Worm (Caenorhabditis elegans) whole organism, L2 larva: ENCODE measurements around the gene R04A9.3.

Experiments
- F13H6.1 ChIP-seq: sonication (generic microtip); optimal IDR thresholded peaks from 2 replicates; lab custom pipeline; 2016; ENCODE audit warnings: missing genetic modification characterization, missing compliant biosample characterization
- R02D3.7 ChIP-seq: fragments of 150-350 bp; optimal IDR thresholded peaks from 2 replicates; lab custom pipeline; 2014; ENCODE audit warnings: missing biosample characterization, missing genetic modification characterization
- ZK546.5 ChIP-seq: sonication (generic microtip); optimal IDR thresholded peaks from 2 replicates; lab custom pipeline; 2017; ENCODE audit warnings: missing biosample characterization, missing genetic modification characterization
- aly-2 ChIP-seq: fragments of 150-350 bp; optimal IDR thresholded peaks from 2 replicates; lab custom pipeline; 2014; ENCODE audit warnings: missing biosample characterization, missing genetic modification characterization
- blmp-1 ChIP-seq: sonication (generic microtip); optimal IDR thresholded peaks from 2 replicates; lab custom pipeline; 2017; ENCODE audit warnings: missing genetic modification characterization, mild to moderate bottlenecking, missing compliant biosample characterization, antibody characterized with exemption, moderate library complexity; ENCODE audit not compliant: insufficient read depth
- ceh-16 ChIP-seq: fragments of 150-350 bp; optimal IDR thresholded peaks from 2 replicates; lab custom pipeline; 2014; ENCODE audit warnings: missing biosample characterization, missing genetic modification characterization
- crh-2 ChIP-seq: sonication (generic microtip); optimal IDR thresholded peaks from 2 replicates; lab custom pipeline; 2017; ENCODE audit warnings: missing biosample characterization, missing genetic modification characterization
- dmd-4 ChIP-seq: sonication (generic microtip); optimal IDR thresholded peaks from 2 replicates; lab custom pipeline; 2017; ENCODE audit warnings: missing biosample characterization, missing genetic modification characterization
- fos-1 ChIP-seq: fragments of 150-350 bp; optimal IDR thresholded peaks from 2 replicates; lab custom pipeline; 2014; ENCODE audit warnings: missing biosample characterization, missing genetic modification characterization
- gmeb-1 ChIP-seq: fragments of 150-350 bp; optimal IDR thresholded peaks from 2 replicates; lab custom pipeline; 2014; ENCODE audit warnings: missing biosample characterization, missing genetic modification characterization
- lin-11 ChIP-seq: fragments of 150-350 bp; sonication (generic microtip); optimal IDR thresholded peaks from 2 replicates; lab custom pipeline; 2014; ENCODE audit warnings: missing biosample characterization, missing genetic modification characterization, inconsistent platforms, mixed read lengths
- lin-39 ChIP-seq: fragments of 150-350 bp; optimal IDR thresholded peaks from 2 replicates; lab custom pipeline; 2014; ENCODE audit warnings: missing biosample characterization, missing genetic modification reagents, missing genetic modification characterization
- lsy-2 ChIP-seq, 2 experiments: fragments of 150-350 bp in 1 of 2; sonication (generic microtip) in 1 of 2; optimal IDR thresholded peaks; 2 replicates each; lab custom pipeline; 2014 to 2017; ENCODE audit warnings: missing biosample characterization in 2 of 2, missing genetic modification characterization in 2 of 2
- mab-5 ChIP-seq: fragments of 150-350 bp; optimal IDR thresholded peaks from 2 replicates; lab custom pipeline; 2014; ENCODE audit warnings: missing biosample characterization, missing genetic modification characterization
- mdl-1 ChIP-seq, 2 experiments: fragments of 150-350 bp in 1 of 2; sonication (generic microtip) in 1 of 2; optimal IDR thresholded peaks; 2 replicates each; lab custom pipeline; 2017; ENCODE audit warnings: missing biosample characterization in 2 of 2, missing genetic modification characterization in 2 of 2
- nhr-12 ChIP-seq: fragments of 150-350 bp; optimal IDR thresholded peaks from 2 replicates; lab custom pipeline; 2014; ENCODE audit warnings: missing biosample characterization, missing genetic modification characterization
- nhr-23 ChIP-seq: fragments of 150-350 bp; optimal IDR thresholded peaks from 2 replicates; lab custom pipeline; 2014; ENCODE audit warnings: missing biosample characterization, missing genetic modification reagents, missing genetic modification characterization
- nhr-237 ChIP-seq: fragments of 150-350 bp; optimal IDR thresholded peaks from 2 replicates; lab custom pipeline; 2014; ENCODE audit warnings: missing biosample characterization, missing genetic modification characterization
- nhr-6 ChIP-seq: fragments of 150-350 bp; optimal IDR thresholded peaks from 2 replicates; lab custom pipeline; 2014; ENCODE audit warnings: missing biosample characterization, missing genetic modification characterization
- peb-1 ChIP-seq: fragments of 150-350 bp; optimal IDR thresholded peaks from 2 replicates; lab custom pipeline; 2014; ENCODE audit warnings: missing biosample characterization, missing genetic modification characterization
- sem-4 ChIP-seq: fragments of 150-350 bp; optimal IDR thresholded peaks from 2 replicates; lab custom pipeline; 2014; ENCODE audit warnings: missing biosample characterization, missing genetic modification reagents, missing genetic modification characterization
- sma-3 ChIP-seq: sonication (generic microtip); optimal IDR thresholded peaks from 2 replicates; lab custom pipeline; 2016; ENCODE audit warnings: missing genetic modification reagents, missing genetic modification characterization, missing compliant biosample characterization
- sma-9 ChIP-seq, 2 experiments: fragments of 150-350 bp in 1 of 2; sonication (generic microtip) in 1 of 2; optimal IDR thresholded peaks; 2 replicates each; lab custom pipeline; 2014 to 2016; ENCODE audit warnings: missing genetic modification characterization in 2 of 2, mild to moderate bottlenecking in 1 of 2, missing biosample characterization in 1 of 2, missing compliant biosample characterization in 1 of 2, missing genetic modification reagents in 1 of 2, moderate library complexity in 1 of 2
- snpc-4 ChIP-seq: fragments of 150-350 bp; optimal IDR thresholded peaks from 2 replicates; lab custom pipeline; 2014; ENCODE audit warnings: missing biosample characterization, missing genetic modification characterization
- zag-1 ChIP-seq: fragments of 150-350 bp; optimal IDR thresholded peaks from 2 replicates; lab custom pipeline; 2014; ENCODE audit warnings: missing biosample characterization, missing genetic modification characterization
- ztf-11 ChIP-seq: sonication (generic microtip); optimal IDR thresholded peaks from 2 replicates; lab custom pipeline; 2017; ENCODE audit warnings: missing biosample characterization, missing genetic modification characterization

Gene R04A9.3

ce11 chrX:343822-344221 lies 36.6 kb downstream of the R04A9.3 start:
- no peak for TF ChIP-seq nhr-237 (tag; lab: Kevin White, UChicago)
- no peak for TF ChIP-seq ZK546.5
- TF ChIP-seq crh-2: peak; percentile 14

ce11 chrX:334452-334851 lies 46.0 kb downstream of the R04A9.3 start:
- TF ChIP-seq mdl-1 (tag; optimal IDR thresholded peaks at IDR 0.05; lab: Kevin White, UChicago): no peak
- TF ChIP-seq peb-1 (tag; lab: Kevin White, UChicago): no peak
- TF ChIP-seq aly-2 (tag; lab: Kevin White, UChicago): no peak
- no peak for TF ChIP-seq nhr-12 (tag; lab: Kevin White, UChicago)
- no peak for TF ChIP-seq R02D3.7 (tag; lab: Kevin White, UChicago)
- no peak for TF ChIP-seq ztf-11
- TF ChIP-seq fos-1 (tag; lab: Kevin White, UChicago): no peak
- TF ChIP-seq F13H6.1: no peak
- no peak for TF ChIP-seq crh-2
- no peak for TF ChIP-seq blmp-1 (tag; lab: Kevin White, UChicago)
- no peak for TF ChIP-seq sma-3
- no peak for TF ChIP-seq nhr-23 (tag; lab: Kevin White, UChicago)
- TF ChIP-seq lin-39 (tag; lab: Kevin White, UChicago): no peak
- no peak for TF ChIP-seq lsy-2 (tag; optimal IDR thresholded peaks at IDR 0.05; lab: Kevin White, UChicago)
- no peak for TF ChIP-seq nhr-6 (tag; lab: Kevin White, UChicago)
- no peak for TF ChIP-seq gmeb-1 (tag; lab: Kevin White, UChicago)

- no peak for TF ChIP-seq dmd-4 (tag; lab: Kevin White, UChicago)
- no peak for TF ChIP-seq mab-5 (tag; lab: Kevin White, UChicago)
- TF ChIP-seq lin-11: no peak
- no peak for TF ChIP-seq zag-1
- TF ChIP-seq sem-4 (tag; lab: Kevin White, UChicago): no peak
- TF ChIP-seq R02D3.7 (tag; lab: Kevin White, UChicago): no peak
- TF ChIP-seq sma-9 (GFP tag; optimal IDR thresholded peaks at IDR 0.05; lab: Kevin White, UChicago): no peak
- no peak for TF ChIP-seq sma-9 (tag; optimal IDR thresholded peaks at IDR 0.05; lab: Kevin White, UChicago)
- no peak for TF ChIP-seq ceh-16
Observed at ce11 chrX:332643-333042, 47.8 kb downstream of the R04A9.3 start.

- TF ChIP-seq blmp-1 (tag; lab: Kevin White, UChicago) (no peak), mdl-1 (tag; optimal IDR thresholded peaks at IDR 0.05; lab: Kevin White, UChicago) (no peak), fos-1 (tag; lab: Kevin White, UChicago) (no peak), ZK546.5 (no peak), F13H6.1 (no peak), snpc-4 (tag; lab: Kevin White, UChicago) (no peak)
- TF ChIP-seq, all 48 proteins: peak for 0
Observed at ce11 chrX:328736-329135, 51.7 kb downstream of the R04A9.3 start.
